Fruit fly (Drosophila melanogaster) whole organism, embryonic: ENCODE measurements around the gene CG13720.

Source experiments
- Adf1 ChIP-seq: fragments of 200-800 bp; sonication (Bioruptor generic); IDR thresholded peaks from 2 replicates; pipeline ENCODE4 v1.3.6; 2022; ENCODE audit warnings: missing biosample characterization, missing genetic modification characterization
- Awh ChIP-seq: fragments of 200-800 bp; sonication (Bioruptor generic); IDR thresholded peaks from 2 replicates; pipeline ENCODE4, ENCODE4 v1.3.6; 2022; ENCODE audit warnings: missing biosample characterization, missing genetic modification characterization
- Blimp-1 ChIP-seq: fragments of 200-800 bp; sonication (Bioruptor generic); optimal IDR thresholded peaks from 3 replicates; lab custom pipeline; 2018; ENCODE audit warnings: missing biosample characterization, missing genetic modification characterization, mild to moderate bottlenecking, moderate library complexity, missing genetic modification reagents
- CG15269 ChIP-seq: fragments of 200-800 bp; sonication (Bioruptor generic); optimal IDR thresholded peaks from 2 replicates; lab custom pipeline; 2018; ENCODE audit warnings: missing biosample characterization, mild to moderate bottlenecking, missing genetic modification characterization, moderate library complexity
- CG15601 ChIP-seq: fragments of 200-800 bp; sonication (Bioruptor generic); optimal IDR thresholded peaks from 3 replicates; lab custom pipeline; 2019; ENCODE audit warnings: missing biosample characterization, mild to moderate bottlenecking, missing genetic modification characterization, moderate library complexity
- CG16779 ChIP-seq: fragments of 200-800 bp; sonication (Bioruptor generic); IDR thresholded peaks from 2 replicates; pipeline ENCODE4 v1.3.6; 2022; ENCODE audit warnings: missing biosample characterization, missing genetic modification characterization
- CG16863 ChIP-seq: fragments of 200-800 bp; sonication (Bioruptor generic); optimal IDR thresholded peaks from 3 replicates; lab custom pipeline; 2016; ENCODE audit warnings: missing biosample characterization, missing genetic modification characterization
- CG17385 ChIP-seq: fragments of 200-800 bp; sonication (Bioruptor generic); optimal IDR thresholded peaks from 3 replicates; lab custom pipeline; 2018; ENCODE audit warnings: missing biosample characterization, mild to moderate bottlenecking, missing genetic modification characterization
- CG18619 ChIP-seq: fragments of 200-800 bp; sonication (Bioruptor generic); optimal IDR thresholded peaks from 3 replicates; lab custom pipeline; 2017; ENCODE audit warnings: missing biosample characterization, mild to moderate bottlenecking, missing genetic modification characterization
- CG2116 ChIP-seq: fragments of 200-800 bp; sonication (Bioruptor generic); optimal IDR thresholded peaks from 3 replicates; lab custom pipeline; 2018; ENCODE audit warnings: missing biosample characterization, mild to moderate bottlenecking, missing genetic modification characterization
- CG31224 ChIP-seq: fragments of 200-800 bp; sonication (Bioruptor generic); IDR thresholded peaks from 2 replicates; pipeline ENCODE4 v1.3.6; 2022; ENCODE audit warnings: missing biosample characterization, missing genetic modification characterization
- CG4707 ChIP-seq: fragments of 200-800 bp; sonication (Bioruptor generic); optimal IDR thresholded peaks from 2 replicates; lab custom pipeline; 2018; ENCODE audit warnings: missing biosample characterization, mild to moderate bottlenecking, missing genetic modification characterization, moderate library complexity
- CG6854 ChIP-seq: fragments of 200-800 bp; sonication (Bioruptor generic); optimal IDR thresholded peaks from 3 replicates; lab custom pipeline; 2017; ENCODE audit warnings: missing biosample characterization, mild to moderate bottlenecking, missing genetic modification characterization
- CG7839 ChIP-seq: fragments of 200-800 bp; sonication (Bioruptor generic); optimal IDR thresholded peaks from 3 replicates; lab custom pipeline; 2018; ENCODE audit warnings: missing biosample characterization, mild to moderate bottlenecking, missing genetic modification characterization, moderate library complexity
- CG8281 ChIP-seq: fragments of 200-800 bp; sonication (Bioruptor generic); optimal IDR thresholded peaks from 2 replicates; lab custom pipeline; 2018; ENCODE audit warnings: missing biosample characterization, mild to moderate bottlenecking, missing genetic modification characterization, moderate library complexity
- CG8388 ChIP-seq: fragments of 200-800 bp; sonication (Bioruptor generic); optimal IDR thresholded peaks from 2 replicates; lab custom pipeline; 2019; ENCODE audit warnings: missing biosample characterization, mild to moderate bottlenecking, missing genetic modification characterization, moderate library complexity
- CkIIα-i1 ChIP-seq: fragments of 200-800 bp; sonication (Bioruptor generic); IDR thresholded peaks from 2 replicates; pipeline ENCODE4 v1.3.6; 2022; ENCODE audit warnings: missing biosample characterization, missing genetic modification characterization
- CoRest ChIP-seq: fragments of 200-800 bp; sonication (Bioruptor generic); optimal IDR thresholded peaks from 3 replicates; lab custom pipeline; 2018; ENCODE audit warnings: missing biosample characterization, mild to moderate bottlenecking, missing genetic modification characterization, moderate library complexity
- Dfd ChIP-seq, 2 experiments: fragments of >200 bp; optimal IDR thresholded peaks; 2 replicates each; lab custom pipeline; 2017; ENCODE audit warnings: missing biosample characterization in 2 of 2, missing genetic modification characterization in 2 of 2
- Dref ChIP-seq: fragments of 200-800 bp; sonication (Bioruptor generic); IDR thresholded peaks from 2 replicates; pipeline ENCODE4 v1.3.6; 2022; ENCODE audit warnings: missing biosample characterization, missing genetic modification characterization
- Drgx ChIP-seq: fragments of 200-800 bp; sonication (Bioruptor generic); IDR thresholded peaks from 2 replicates; pipeline ENCODE4 v1.3.6; 2022; ENCODE audit warnings: missing biosample characterization, missing genetic modification characterization
- Hr51 ChIP-seq, 2 experiments: fragments of 200-800 bp; sonication (Bioruptor generic); optimal IDR thresholded peaks; 2 replicates in 1 of 2; 3 replicates in 1 of 2; lab custom pipeline; 2016 to 2018; ENCODE audit warnings: missing biosample characterization in 2 of 2, missing genetic modification characterization in 2 of 2, mild to moderate bottlenecking in 1 of 2, moderate library complexity in 1 of 2
- PHDP ChIP-seq: fragments of 200-800 bp; sonication (Bioruptor generic); optimal IDR thresholded peaks from 3 replicates; lab custom pipeline; 2018; ENCODE audit warnings: missing biosample characterization, mild to moderate bottlenecking, missing genetic modification characterization, moderate library complexity
- Scr ChIP-seq: fragments of 200-800 bp; sonication (Bioruptor generic); IDR thresholded peaks from 2 replicates; pipeline ENCODE4 v1.3.6; 2022; ENCODE audit warnings: missing biosample characterization, missing genetic modification characterization; ENCODE audit not compliant: partially characterized antibody
- Sox102F ChIP-seq: fragments of 200-800 bp; sonication (Bioruptor generic); optimal IDR thresholded peaks from 2 replicates; lab custom pipeline; 2018; ENCODE audit warnings: missing biosample characterization, mild to moderate bottlenecking, missing genetic modification characterization, moderate library complexity
- dimm ChIP-seq: fragments of 200-800 bp; sonication (Bioruptor generic); IDR thresholded peaks from 2 replicates; pipeline ENCODE4 v1.3.6; 2022; ENCODE audit warnings: missing biosample characterization, missing genetic modification characterization
- dpn ChIP-seq, 2 experiments: fragments of 200-800 bp; sonication (Bioruptor generic); optimal IDR thresholded peaks; 3 replicates each; lab custom pipeline; 2016; ENCODE audit warnings: missing biosample characterization in 2 of 2, missing genetic modification characterization in 2 of 2
- fd3F ChIP-seq: fragments of 200-800 bp; sonication (Bioruptor generic); optimal IDR thresholded peaks from 2 replicates; lab custom pipeline; 2018; ENCODE audit warnings: missing biosample characterization, mild to moderate bottlenecking, missing genetic modification characterization, moderate library complexity
- fru ChIP-seq: fragments of >200 bp; optimal IDR thresholded peaks from 2 replicates; lab custom pipeline; 2017
- gem ChIP-seq: fragments of 200-800 bp; sonication (Bioruptor generic); optimal IDR thresholded peaks from 2 replicates; lab custom pipeline; 2019; ENCODE audit warnings: missing biosample characterization, mild to moderate bottlenecking, missing genetic modification characterization, moderate library complexity
- grau ChIP-seq: fragments of 200-800 bp; optimal IDR thresholded peaks from 3 replicates; lab custom pipeline; 2019; ENCODE audit warnings: missing biosample characterization, mild to moderate bottlenecking, missing genetic modification characterization, moderate library complexity
- gt ChIP-seq: fragments of 200-800 bp; sonication (Bioruptor generic); IDR thresholded peaks from 2 replicates; pipeline ENCODE4 v1.3.6; 2022; ENCODE audit warnings: missing biosample characterization, missing genetic modification characterization
- ken ChIP-seq: fragments of 200-800 bp; sonication (Bioruptor generic); IDR thresholded peaks from 3 replicates; pipeline ENCODE4 v1.3.6; 2022; ENCODE audit warnings: missing biosample characterization, missing genetic modification characterization
- lilli ChIP-seq: fragments of 200-800 bp; sonication (Bioruptor generic); optimal IDR thresholded peaks from 3 replicates; lab custom pipeline; 2016; ENCODE audit warnings: missing biosample characterization, missing genetic modification characterization
- lov ChIP-seq, 2 experiments: fragments of 200-800 bp in 1 of 2; fragments of >200 bp in 1 of 2; sonication (Bioruptor generic) in 1 of 2; IDR thresholded peaks in 1 of 2; optimal IDR thresholded peaks in 1 of 2; 2 replicates in 1 of 2; 3 replicates in 1 of 2; pipeline versions ENCODE4 v1.3.6 to Lab custom; 2017 to 2022; ENCODE audit warnings: missing biosample characterization in 1 of 2, missing genetic modification characterization in 1 of 2
- nmo ChIP-seq: fragments of 200-800 bp; sonication (Bioruptor generic); optimal IDR thresholded peaks from 2 replicates; lab custom pipeline; 2018; ENCODE audit warnings: missing biosample characterization, mild to moderate bottlenecking, missing genetic modification characterization, moderate library complexity
- oc ChIP-seq: fragments of 200-800 bp; sonication (Bioruptor generic); optimal IDR thresholded peaks from 2 replicates; lab custom pipeline; 2018; ENCODE audit warnings: missing biosample characterization, mild to moderate bottlenecking, missing genetic modification characterization, moderate library complexity
- row ChIP-seq: fragments of 200-800 bp; sonication (Bioruptor generic); IDR thresholded peaks from 3 replicates; pipeline ENCODE4 v1.3.6; 2022; ENCODE audit warnings: missing biosample characterization, missing genetic modification characterization
- shn ChIP-seq: fragments of 200-800 bp; sonication (Bioruptor generic); optimal IDR thresholded peaks from 3 replicates; lab custom pipeline; 2016; ENCODE audit warnings: missing biosample characterization, missing genetic modification characterization
- slbo ChIP-seq: fragments of 200-800 bp; sonication (Bioruptor generic); IDR thresholded peaks from 2 replicates; pipeline ENCODE4 v1.3.6; 2022; ENCODE audit warnings: missing biosample characterization, missing genetic modification characterization
- sr ChIP-seq: fragments of 200-800 bp; sonication (Bioruptor generic); IDR thresholded peaks from 3 replicates; pipeline ENCODE4 v1.3.6; 2022; ENCODE audit warnings: missing biosample characterization, missing genetic modification characterization
- stc ChIP-seq: fragments of 200-800 bp; sonication (Bioruptor generic); IDR thresholded peaks from 2 replicates; pipeline ENCODE4 v1.3.6; 2022; ENCODE audit warnings: missing biosample characterization, missing genetic modification characterization
- stwl ChIP-seq: fragments of 200-800 bp; sonication (Bioruptor generic); optimal IDR thresholded peaks from 3 replicates; lab custom pipeline; 2018; ENCODE audit warnings: missing biosample characterization, mild to moderate bottlenecking, missing genetic modification characterization, moderate library complexity
- tna ChIP-seq: fragments of 200-800 bp; sonication (Bioruptor generic); IDR thresholded peaks from 2 replicates; pipeline ENCODE4 v1.3.6; 2022; ENCODE audit warnings: missing biosample characterization, missing genetic modification characterization; ENCODE audit not compliant: partially characterized antibody
- ttk ChIP-seq: fragments of 200-800 bp; sonication (Bioruptor generic); IDR thresholded peaks from 2 replicates; pipeline ENCODE4 v2.1.2; 2022; ENCODE audit warnings: missing biosample characterization, missing genetic modification characterization
- vnd ChIP-seq: fragments of 200-800 bp; sonication (Bioruptor generic); IDR thresholded peaks from 3 replicates; pipeline ENCODE4 v1.3.6; 2022; ENCODE audit warnings: missing biosample characterization, missing genetic modification characterization; ENCODE audit not compliant: partially characterized antibody
- wek ChIP-seq: fragments of 200-800 bp; sonication (Bioruptor generic); optimal IDR thresholded peaks from 3 replicates; lab custom pipeline; 2018; ENCODE audit warnings: missing biosample characterization, mild to moderate bottlenecking, missing genetic modification characterization, moderate library complexity

CG13720 gene

dm6 chr3L:4508926-4509457 is 8.7 kb upstream of the CG13720 start (continued):
- TF ChIP-seq nmo (GFP tag; lab: Kevin White, UChicago), result peak; percentile 39
- TF ChIP-seq oc (tag; lab: Kevin White, UChicago), result peak; percentile 31
- TF ChIP-seq CG7839, result peak; percentile 22
- no peak for TF ChIP-seq stc (GFP tag; lab: Robert Waterston, UW)
- peak in 1 of 2 experiments; percentile 67 for TF ChIP-seq Hr51 (GFP tag; optimal IDR thresholded peaks at IDR 0.05; lab: Kevin White, UChicago)
- TF ChIP-seq CG15269 (tag; lab: Kevin White, UChicago), result peak; percentile 61
- TF ChIP-seq Sox102F, result peak; percentile 64
- TF ChIP-seq CoRest (tag; lab: Kevin White, UChicago), result peak; percentile 40
- TF ChIP-seq CG8388, result peak; percentile 16
- TF ChIP-seq row, result 0 out of 3 replicates have a peak, but pooled peaks have one; percentile 32
- no peak for TF ChIP-seq CG18619 (GFP tag; lab: Kevin White, UChicago)
- TF ChIP-seq CG17385 (GFP tag; lab: Kevin White, UChicago), result peak; percentile 18
- peak; percentile 59 for TF ChIP-seq gem (tag; lab: Kevin White, UChicago)
- TF ChIP-seq grau (tag; lab: Kevin White, UChicago), result peak; percentile 60
- TF ChIP-seq fd3F, result peak; percentile 6
- peak; percentile 12; the same call in 1 of the 2 replicates for TF ChIP-seq slbo (GFP tag; lab: Robert Waterston, UW)
- TF ChIP-seq tna, result no peak
- no peak for TF ChIP-seq CG16863 (GFP tag; lab: Kevin White, UChicago)

dm6 chr3L:4508307-4508706 is 8.0 kb upstream of the CG13720 start, which contains the start of gene NT1:
Gene NT1, minus strand, starts transcription at chr3L:4508433.
- TF ChIP-seq CG4707 (GFP tag; lab: Kevin White, UChicago), result no peak
- TF ChIP-seq shn (GFP tag; lab: Kevin White, UChicago), result no peak
- 0 out of 2 replicates have a peak, but pooled peaks have one; percentile 13 for TF ChIP-seq Drgx (GFP tag; lab: Robert Waterston, UW)
- TF ChIP-seq PHDP, result no peak
- TF ChIP-seq fru, result no peak
- no peak for TF ChIP-seq vnd (GFP tag; lab: Robert Waterston, UW)
- 0 out of 3 replicates have a peak, but pooled peaks have one; percentile 25 for TF ChIP-seq sr (GFP tag; lab: Robert Waterston, UW)
- TF ChIP-seq Awh, result peak; percentile 15; the same call in 1 of the 2 replicates
- peak in 1 of 2 experiments; percentile 50 for TF ChIP-seq Dfd (GFP tag; optimal IDR thresholded peaks at IDR 0.05; lab: Kevin White, UChicago)

dm6 chr3L:4507846-4508245 is 7.5 kb upstream of the CG13720 start:
- TF ChIP-seq dimm (GFP tag; lab: Robert Waterston, UW), result no peak
- no peak for TF ChIP-seq lov (optimal IDR thresholded peaks at IDR 0.05; lab: Kevin White, UChicago)
- no peak for TF ChIP-seq lov (GFP tag; IDR thresholded peaks at IDR 0.05; lab: Robert Waterston, UW)
- TF ChIP-seq nmo (GFP tag; lab: Kevin White, UChicago), result no peak
- TF ChIP-seq ttk (GFP tag; lab: Robert Waterston, UW), result no peak
- peak; percentile 43 for TF ChIP-seq Blimp-1
- TF ChIP-seq CG2116 (GFP tag; lab: Kevin White, UChicago), result no peak
- no peak for TF ChIP-seq CG8281 (tag; lab: Kevin White, UChicago)

DNA sequence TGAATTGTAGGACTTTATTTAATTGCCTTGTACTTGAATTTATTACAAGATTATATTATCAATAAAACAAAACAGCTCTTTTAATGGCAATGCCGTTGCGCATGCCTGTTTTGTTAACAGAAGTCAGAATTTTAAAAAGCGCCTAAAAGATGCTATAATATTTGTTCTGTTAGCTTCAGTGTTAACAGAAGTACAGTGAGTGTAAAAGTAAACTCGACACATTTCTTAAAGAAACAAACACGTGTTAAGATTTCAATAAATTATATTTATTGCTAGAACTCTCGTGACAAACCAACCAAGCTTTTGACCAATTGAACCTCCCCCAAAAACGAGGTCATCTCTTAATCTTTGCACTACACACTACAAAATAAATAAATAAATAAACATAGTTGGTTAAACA is 1.1 kb upstream of the CG13720 start:
- no peak for TF ChIP-seq CG31224
- no peak for TF ChIP-seq lilli (GFP tag; lab: Kevin White, UChicago)
- TF ChIP-seq Adf1, result no peak
- TF ChIP-seq Scr (GFP tag; lab: Robert Waterston, UW), result no peak
- TF ChIP-seq CkIIα-i1, result no peak
- no peak for TF ChIP-seq CG16779 (GFP tag; lab: Robert Waterston, UW)
- no peak for TF ChIP-seq CG6854 (GFP tag; lab: Kevin White, UChicago)
- TF ChIP-seq Dref, result no peak
- no peak for TF ChIP-seq gt (GFP tag; lab: Robert Waterston, UW)
- no peak for TF ChIP-seq CG15601
- no peak for TF ChIP-seq dpn (GFP tag; optimal IDR thresholded peaks at IDR 0.05; lab: Kevin White, UChicago)
- no peak for TF ChIP-seq wek
- no peak for TF ChIP-seq ken (GFP tag; lab: Robert Waterston, UW)
- TF ChIP-seq stwl (tag; lab: Kevin White, UChicago), result peak; percentile 39
